Fruit fly (Drosophila melanogaster) whole organism, wandering third instar larva: ENCODE measurements around the gene CrzR.

Experiments
- HLH106 ChIP-seq: fragments of 200-800 bp; optimal IDR thresholded peaks from 3 replicates; lab custom pipeline; 2019; ENCODE audit warnings: missing biosample characterization, mild to moderate bottlenecking, missing genetic modification characterization, moderate library complexity
- Hr78 ChIP-seq: fragments of >200 bp; optimal IDR thresholded peaks from 2 replicates; lab custom pipeline; 2017; ENCODE audit warnings: missing biosample characterization, missing genetic modification characterization
- h ChIP-seq: fragments of 200-800 bp; sonication (Bioruptor generic); optimal IDR thresholded peaks from 3 replicates; lab custom pipeline; 2016; ENCODE audit warnings: missing biosample characterization, mild to moderate bottlenecking, missing genetic modification characterization

dm6 chr3L:12294602-12295001 is 56.7 kb downstream of the CrzR start:
- TF ChIP-seq Hr78 (no peak), h (GFP tag; lab: Kevin White, UChicago) (no peak), HLH106 (no peak)
